Fruit fly (Drosophila melanogaster): Measurements from ENCODE around the gene Osi17.

Gene Osi17

DNA sequence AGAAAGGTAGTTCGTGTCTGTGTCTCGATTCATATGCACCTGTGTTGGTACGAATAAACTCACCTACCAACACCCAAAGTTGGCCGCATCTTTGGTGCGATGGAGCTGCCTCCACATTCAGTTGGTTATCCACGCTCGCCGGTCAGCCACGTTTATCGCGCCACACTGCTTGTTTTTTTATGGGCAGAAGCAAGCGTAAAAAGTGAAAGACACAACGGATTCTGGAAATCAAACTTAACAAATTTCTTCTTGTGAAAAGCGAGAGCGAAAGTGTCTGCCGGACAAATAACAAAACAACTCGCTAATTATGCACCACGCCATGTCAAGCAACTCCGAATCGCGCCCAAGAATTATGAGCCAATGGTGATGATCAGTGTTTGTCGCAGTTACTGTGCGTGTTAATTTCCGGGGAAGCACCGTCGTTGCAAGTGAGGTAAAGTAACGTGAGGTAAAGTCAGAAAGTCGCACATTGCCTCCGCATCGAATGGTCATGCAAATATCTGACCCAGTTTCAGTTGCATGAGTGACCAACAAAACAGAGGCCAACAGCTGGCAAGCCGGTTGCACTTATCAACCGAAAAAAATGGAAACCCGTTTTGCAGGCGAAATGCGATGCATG is at the start of gene Osi17:
Gene Osi17, plus strand, starts transcription at position 132 of the 619 bp plus-strand sequence.
- TF ChIP-seq usp (GFP tag; optimal IDR thresholded peaks at IDR 0.05): no peak
- TF ChIP-seq psq (optimal IDR thresholded peaks at IDR 0.05): no peak
- TF ChIP-seq Dll (optimal IDR thresholded peaks at IDR 0.05): no peak
- TF ChIP-seq pan (optimal IDR thresholded peaks at IDR 0.05): no peak
- TF ChIP-seq EcR (GFP tag; optimal IDR thresholded peaks at IDR 0.05): no peak

DNA sequence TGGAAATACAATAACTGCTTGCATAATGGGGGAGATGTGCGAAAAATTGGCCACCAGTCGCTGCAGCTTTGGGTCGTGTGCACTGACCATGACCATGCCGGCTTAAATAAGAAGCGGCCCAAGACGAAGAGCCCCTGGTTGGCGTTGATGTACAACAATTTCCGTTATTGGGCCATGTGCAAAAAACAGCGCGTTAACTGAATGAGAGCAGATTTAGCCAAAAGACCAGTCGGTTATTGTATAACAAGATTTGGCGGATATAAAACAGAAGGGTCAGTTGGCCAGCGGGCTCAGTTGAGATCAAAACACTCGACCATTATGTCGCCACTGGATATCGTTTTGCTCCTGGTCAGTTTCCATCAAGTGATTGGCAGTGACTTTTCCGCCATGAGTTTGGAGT is 47.9 kb upstream of the Osi17 start, which contains the start of gene Osi10a:
Gene Osi10a, plus strand, starts transcription at position 301 of the 400 bp plus-strand sequence.
- TF ChIP-seq pan (optimal IDR thresholded peaks at IDR 0.05): no peak
- no peak for TF ChIP-seq EcR (GFP tag; optimal IDR thresholded peaks at IDR 0.05)
- no peak for TF ChIP-seq Dll (optimal IDR thresholded peaks at IDR 0.05)
- no peak for TF ChIP-seq CG8478 (optimal IDR thresholded peaks at IDR 0.05)
- TF ChIP-seq usp (GFP tag; optimal IDR thresholded peaks at IDR 0.05): no peak
- TF ChIP-seq psq (optimal IDR thresholded peaks at IDR 0.05): no peak

DNA sequence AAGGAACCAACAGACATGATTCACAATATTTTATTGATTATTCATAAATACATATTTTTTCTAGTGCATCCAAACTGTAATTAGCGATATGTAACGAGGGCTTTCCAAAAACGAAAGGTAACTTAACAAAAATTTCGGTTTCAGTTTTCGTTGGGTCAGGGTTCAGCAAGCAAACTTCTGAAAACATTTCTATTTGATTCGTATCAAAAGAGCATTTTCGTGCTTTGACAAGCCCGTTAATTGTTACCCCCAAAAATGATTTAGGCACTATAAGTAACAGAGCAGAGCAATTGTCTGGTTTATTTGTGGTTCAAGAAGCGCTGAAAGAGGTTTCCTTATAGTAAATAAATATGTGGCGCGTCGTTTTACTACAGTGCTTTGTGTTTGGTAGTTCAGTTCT is 45.7 kb upstream of the Osi17 start, which contains the start of gene Osi10b:
Gene Osi10b, plus strand, starts transcription at position 301 of the 400 bp plus-strand sequence.
- TF ChIP-seq usp (GFP tag; optimal IDR thresholded peaks at IDR 0.05): no peak
- TF ChIP-seq pan (optimal IDR thresholded peaks at IDR 0.05): no peak
- no peak for TF ChIP-seq EcR (GFP tag; optimal IDR thresholded peaks at IDR 0.05)
- TF ChIP-seq psq (optimal IDR thresholded peaks at IDR 0.05): no peak
- no peak for TF ChIP-seq Dll (optimal IDR thresholded peaks at IDR 0.05)
- no peak for TF ChIP-seq CG8478 (optimal IDR thresholded peaks at IDR 0.05)

DNA sequence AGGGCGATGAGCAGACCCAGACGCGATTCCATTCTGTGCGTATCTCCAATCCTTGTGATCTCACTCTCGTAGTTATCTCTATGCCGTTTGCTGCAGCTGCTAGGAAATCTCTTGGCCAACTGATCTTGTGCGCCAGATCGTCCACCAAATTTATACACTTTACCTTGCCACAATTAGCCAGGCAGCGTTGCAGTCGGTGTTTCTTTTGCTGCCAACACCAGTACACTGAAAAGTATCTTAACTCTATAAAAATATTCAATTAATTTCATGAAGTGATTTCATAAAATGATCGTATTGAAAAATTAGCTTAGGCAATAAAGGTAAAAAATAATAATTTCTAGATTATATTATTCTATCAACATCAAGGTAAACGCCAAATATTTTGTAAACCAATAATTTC is 42.9 kb upstream of the Osi17 start, which contains the start of gene Osi11:
Gene Osi11, minus strand, starts transcription at position 101 of the 400 bp plus-strand sequence.
- TF ChIP-seq EcR (GFP tag; optimal IDR thresholded peaks at IDR 0.05) (no peak), pan (optimal IDR thresholded peaks at IDR 0.05) (no peak), psq (optimal IDR thresholded peaks at IDR 0.05) (no peak), usp (GFP tag; optimal IDR thresholded peaks at IDR 0.05) (no peak), Dll (optimal IDR thresholded peaks at IDR 0.05) (no peak), CG8478 (optimal IDR thresholded peaks at IDR 0.05) (no peak)

DNA sequence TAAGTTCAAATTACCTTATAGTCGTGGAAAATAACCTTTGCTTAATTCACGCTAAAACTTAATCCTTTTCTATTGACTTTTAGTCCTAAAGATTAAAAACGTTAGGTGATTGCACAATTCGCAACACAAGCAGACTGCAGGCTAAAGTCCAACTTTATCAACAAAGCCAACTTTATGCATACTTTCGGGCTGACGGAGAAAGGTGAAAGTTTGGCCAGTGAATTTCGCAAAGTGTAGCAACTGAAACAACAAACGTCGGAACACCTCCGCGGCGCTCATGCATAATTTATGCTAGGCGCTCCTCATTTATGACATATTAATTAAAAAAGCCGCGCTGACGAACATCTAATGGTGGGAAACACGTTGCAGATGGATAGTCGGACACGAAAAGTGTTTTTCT is 41.6 kb upstream of the Osi17 start:
- no peak for TF ChIP-seq CG8478 (optimal IDR thresholded peaks at IDR 0.05)
- TF ChIP-seq Dll (optimal IDR thresholded peaks at IDR 0.05): no peak
- no peak for TF ChIP-seq usp (GFP tag; optimal IDR thresholded peaks at IDR 0.05)
- no peak for TF ChIP-seq EcR (GFP tag; optimal IDR thresholded peaks at IDR 0.05)
- TF ChIP-seq psq (optimal IDR thresholded peaks at IDR 0.05): no peak
- no peak for TF ChIP-seq pan (optimal IDR thresholded peaks at IDR 0.05)

DNA sequence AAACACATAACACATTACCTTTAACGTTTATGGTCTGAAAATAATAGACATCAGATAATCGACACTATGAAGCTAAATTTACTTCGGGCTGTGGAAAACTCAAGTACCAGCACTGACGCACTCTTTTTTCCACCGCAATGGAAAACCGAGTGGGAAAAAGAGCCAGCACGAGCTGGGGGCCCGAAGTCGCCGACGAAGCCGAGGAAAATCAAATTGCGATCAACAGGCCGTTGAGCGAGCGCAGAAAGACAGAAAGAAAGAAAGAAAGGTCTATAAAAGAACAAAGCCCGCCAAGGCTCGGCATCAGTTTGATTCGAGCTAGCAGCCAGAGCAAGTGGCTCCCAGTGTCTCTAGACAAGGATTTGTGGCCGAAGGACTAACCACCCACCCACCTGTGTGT is 33.3 kb upstream of the Osi17 start, which contains the start of gene Osi12:
Gene Osi12, plus strand, starts transcription at position 301 of the 400 bp plus-strand sequence.
- no peak for TF ChIP-seq Dll (optimal IDR thresholded peaks at IDR 0.05)
- TF ChIP-seq EcR (GFP tag; optimal IDR thresholded peaks at IDR 0.05): no peak
- TF ChIP-seq pan (optimal IDR thresholded peaks at IDR 0.05): no peak
- TF ChIP-seq psq (optimal IDR thresholded peaks at IDR 0.05): no peak
- TF ChIP-seq usp (GFP tag; optimal IDR thresholded peaks at IDR 0.05): no peak
- no peak for TF ChIP-seq CG8478 (optimal IDR thresholded peaks at IDR 0.05)

DNA sequence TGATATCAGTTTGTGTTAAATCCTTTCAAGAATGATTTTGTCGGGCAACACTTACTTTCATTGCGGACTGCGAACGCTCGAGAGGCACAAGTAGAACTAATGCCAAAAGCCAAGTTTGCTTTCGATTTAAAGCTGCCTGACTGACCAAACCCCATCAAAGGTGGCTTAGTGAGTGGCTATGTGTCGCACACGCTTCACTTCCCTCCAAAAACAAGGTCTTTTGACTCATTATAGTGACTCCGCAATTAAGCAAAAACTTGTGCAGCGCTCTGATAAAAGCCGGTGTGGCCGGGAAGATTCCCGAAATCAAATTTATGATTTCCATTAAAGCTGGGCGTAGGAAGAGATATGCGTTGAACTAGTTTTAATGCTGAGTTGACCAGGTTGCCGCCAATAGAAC is 26.5 kb upstream of the Osi17 start, which contains the start of gene CG15597:
Gene CG15597, minus strand, starts transcription at position 101 of the 400 bp plus-strand sequence.
- TF ChIP-seq psq (optimal IDR thresholded peaks at IDR 0.05) (no peak), EcR (GFP tag; optimal IDR thresholded peaks at IDR 0.05) (no peak), CG8478 (optimal IDR thresholded peaks at IDR 0.05) (no peak), usp (GFP tag; optimal IDR thresholded peaks at IDR 0.05) (no peak), Dll (optimal IDR thresholded peaks at IDR 0.05) (no peak), pan (optimal IDR thresholded peaks at IDR 0.05) (no peak)

DNA sequence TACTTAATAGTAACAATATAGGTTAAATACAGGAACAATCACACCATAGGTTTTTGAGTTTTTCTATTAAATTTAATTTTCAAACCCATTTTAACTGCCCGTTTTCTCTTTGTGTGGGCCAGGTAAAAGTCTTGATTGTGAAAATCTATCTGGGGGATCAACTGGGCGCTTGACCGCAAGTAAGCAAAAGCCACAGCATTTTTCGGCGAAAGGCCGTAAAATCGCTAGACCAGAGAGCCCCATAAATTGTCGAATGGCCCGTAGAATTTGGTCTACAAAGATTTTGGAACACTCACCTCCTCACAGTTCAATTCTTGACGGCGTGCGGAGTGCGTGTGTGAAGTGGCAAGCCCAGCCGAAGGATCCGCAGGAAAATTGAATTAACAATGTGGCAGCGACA is 24.1 kb upstream of the Osi17 start, which contains the start of gene CG15594:
Gene CG15594, plus strand, starts transcription at position 301 of the 400 bp plus-strand sequence.
- TF ChIP-seq usp (GFP tag; optimal IDR thresholded peaks at IDR 0.05): no peak
- TF ChIP-seq CG8478 (optimal IDR thresholded peaks at IDR 0.05): no peak
- no peak for TF ChIP-seq pan (optimal IDR thresholded peaks at IDR 0.05)
- no peak for TF ChIP-seq Dll (optimal IDR thresholded peaks at IDR 0.05)
- TF ChIP-seq EcR (GFP tag; optimal IDR thresholded peaks at IDR 0.05): no peak
- TF ChIP-seq psq (optimal IDR thresholded peaks at IDR 0.05): no peak

DNA sequence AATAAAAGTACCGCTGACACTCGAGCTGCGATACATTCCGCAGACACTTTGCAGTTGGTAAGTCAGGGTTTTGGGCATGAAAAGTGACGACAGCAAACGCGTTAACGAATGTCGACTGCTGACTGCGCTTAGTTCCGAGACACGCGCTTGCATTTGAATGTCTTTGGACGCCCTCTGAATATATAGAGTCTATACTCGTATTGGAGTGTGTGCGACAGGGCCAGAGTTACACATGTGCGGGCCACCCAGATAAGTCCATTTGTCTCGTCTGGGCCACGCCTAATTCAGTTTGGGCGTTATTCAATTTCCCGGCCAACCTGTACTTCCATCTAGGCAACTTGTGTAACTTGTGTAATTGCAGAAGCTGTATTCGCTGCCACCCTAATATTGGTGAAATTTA is 21.3 kb upstream of the Osi17 start:
- TF ChIP-seq pan (optimal IDR thresholded peaks at IDR 0.05): no peak
- no peak for TF ChIP-seq psq (optimal IDR thresholded peaks at IDR 0.05)
- TF ChIP-seq Dll (optimal IDR thresholded peaks at IDR 0.05): no peak
- no peak for TF ChIP-seq usp (GFP tag; optimal IDR thresholded peaks at IDR 0.05)
- no peak for TF ChIP-seq CG8478 (optimal IDR thresholded peaks at IDR 0.05)
- no peak for TF ChIP-seq EcR (GFP tag; optimal IDR thresholded peaks at IDR 0.05)

DNA sequence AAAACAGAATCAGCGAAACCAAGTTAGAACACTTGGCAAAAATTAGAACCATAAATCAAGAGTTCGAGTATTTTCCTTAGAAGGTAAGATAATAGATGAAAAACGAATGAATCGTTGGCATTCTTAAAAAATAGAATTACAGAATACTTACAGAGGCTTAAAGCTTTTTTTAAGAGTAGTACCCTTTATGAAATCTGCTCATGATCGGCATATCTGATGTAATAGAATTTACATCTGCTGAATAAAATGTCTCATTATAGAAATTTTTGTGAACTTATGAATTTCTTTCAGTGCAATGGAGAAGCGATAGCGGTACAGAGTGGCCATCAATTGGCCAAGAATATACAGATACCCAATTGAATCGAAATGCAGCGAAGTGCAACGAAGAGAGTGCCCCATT is 20.1 kb upstream of the Osi17 start, which contains the start of gene Osi13:
Gene Osi13, plus strand, starts transcription at position 301 of the 400 bp plus-strand sequence.
- TF ChIP-seq CG8478 (optimal IDR thresholded peaks at IDR 0.05) (no peak), Dll (optimal IDR thresholded peaks at IDR 0.05) (no peak), psq (optimal IDR thresholded peaks at IDR 0.05) (no peak), pan (optimal IDR thresholded peaks at IDR 0.05) (no peak), usp (GFP tag; optimal IDR thresholded peaks at IDR 0.05) (no peak), EcR (GFP tag; optimal IDR thresholded peaks at IDR 0.05) (no peak)

DNA sequence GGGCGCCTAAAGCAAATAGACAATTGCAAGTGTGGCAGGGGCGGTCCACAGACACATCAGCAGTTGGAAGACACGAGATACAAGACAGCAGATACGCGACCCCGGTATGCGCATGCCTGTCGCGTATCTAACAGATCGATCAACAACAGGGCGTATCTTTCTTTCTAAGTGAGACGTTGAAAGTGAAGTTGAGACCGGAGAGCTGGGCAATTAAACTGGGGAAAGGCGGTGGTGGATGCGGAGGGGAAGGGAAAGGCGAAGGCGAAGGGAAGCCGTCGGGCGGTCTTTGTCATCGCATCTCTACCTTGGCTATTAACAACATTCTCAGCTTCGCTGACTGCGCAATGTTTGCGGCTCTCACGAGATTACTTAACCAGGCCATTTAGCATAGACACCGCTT is 17.5 kb upstream of the Osi17 start:
- no peak for TF ChIP-seq psq (optimal IDR thresholded peaks at IDR 0.05)
- no peak for TF ChIP-seq CG8478 (optimal IDR thresholded peaks at IDR 0.05)
- TF ChIP-seq EcR (GFP tag; optimal IDR thresholded peaks at IDR 0.05): no peak
- TF ChIP-seq usp (GFP tag; optimal IDR thresholded peaks at IDR 0.05): no peak
- no peak for TF ChIP-seq Dll (optimal IDR thresholded peaks at IDR 0.05)
- no peak for TF ChIP-seq pan (optimal IDR thresholded peaks at IDR 0.05)

DNA sequence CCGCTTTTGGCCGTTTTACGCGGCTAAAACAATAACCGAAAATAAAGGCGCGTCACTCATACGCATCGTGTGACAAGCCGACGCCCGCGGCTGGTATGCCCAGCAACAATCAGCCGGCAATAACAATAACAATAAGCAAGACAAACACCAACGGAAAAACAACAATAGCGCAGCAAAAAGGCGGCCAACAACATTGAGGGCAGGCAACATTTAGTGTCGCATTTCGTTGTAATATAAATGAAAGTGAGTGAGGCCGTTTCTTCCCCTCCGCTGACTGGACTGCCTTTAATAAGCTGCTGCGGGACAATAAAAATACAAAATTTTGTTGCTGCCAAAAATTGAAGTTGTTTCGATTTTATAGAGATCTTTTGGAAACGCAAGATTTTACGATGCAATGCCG is 14.4 kb upstream of the Osi17 start:
- TF ChIP-seq pan (optimal IDR thresholded peaks at IDR 0.05): no peak
- no peak for TF ChIP-seq CG8478 (optimal IDR thresholded peaks at IDR 0.05)
- no peak for TF ChIP-seq Dll (optimal IDR thresholded peaks at IDR 0.05)
- no peak for TF ChIP-seq usp (GFP tag; optimal IDR thresholded peaks at IDR 0.05)
- no peak for TF ChIP-seq EcR (GFP tag; optimal IDR thresholded peaks at IDR 0.05)
- no peak for TF ChIP-seq psq (optimal IDR thresholded peaks at IDR 0.05)
